Fruit fly (Drosophila melanogaster): ENCODE data around the gene rux.

The rux gene

DNA sequence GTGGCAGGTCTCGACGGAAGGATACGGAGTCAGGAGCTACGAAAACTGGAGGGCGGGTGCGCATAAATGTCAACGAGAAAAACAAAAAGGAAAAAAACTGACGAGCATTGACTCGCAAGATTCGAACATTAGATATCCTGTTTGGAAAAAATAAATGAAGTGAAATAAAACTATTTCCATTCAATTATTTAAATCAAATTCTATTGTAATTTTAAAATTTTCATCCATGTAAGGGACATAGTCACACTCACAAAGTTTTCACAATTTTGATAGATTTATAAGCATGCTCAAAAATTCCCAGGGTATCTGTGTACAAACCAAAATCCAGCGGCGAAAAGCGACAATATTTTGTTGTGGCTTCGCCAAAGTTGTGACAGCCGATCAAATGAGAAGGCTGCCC is 41.6 kb downstream of the rux start (continued):
- TF ChIP-seq Ssrp (tag; optimal IDR thresholded peaks at IDR 0.05) (peak; percentile 14), CG4424 (GFP tag; optimal IDR thresholded peaks at IDR 0.05) (peak; percentile 23), gem (tag; optimal IDR thresholded peaks at IDR 0.05) (peak; percentile 65), CG17328 (GFP tag; IDR thresholded peaks at IDR 0.05) (peak; percentile 61; the same call in 1 of the 2 replicates), Hr51 (GFP tag; optimal IDR thresholded peaks at IDR 0.05) (peak in 1 of 2 experiments; percentile 6), CG3995 (GFP tag; optimal IDR thresholded peaks at IDR 0.05) (no peak), tin (GFP tag; optimal IDR thresholded peaks at IDR 0.05) (peak; percentile 11), CG17361 (GFP tag; IDR thresholded peaks at IDR 0.05) (peak; percentile 34; the same call in 1 of the 3 replicates), lola (GFP tag; optimal IDR thresholded peaks at IDR 0.05) (peak in 1 of 3 experiments; percentile 27), CG2712 (tag; optimal IDR thresholded peaks at IDR 0.05) (peak; percentile 51), CG9727 (GFP tag; optimal IDR thresholded peaks at IDR 0.05) (peak; percentile 51), CG8388 (GFP tag; optimal IDR thresholded peaks at IDR 0.05) (peak; percentile 31), da (GFP tag; optimal IDR thresholded peaks at IDR 0.05) (no peak), CG4404 (GFP tag; IDR thresholded peaks at IDR 0.05) (peak; percentile 45; the same call in 1 of the 2 replicates), H2.0 (GFP tag; IDR thresholded peaks at IDR 0.05) (peak; percentile 48; the same call in 1 of the 2 replicates), fru (optimal IDR thresholded peaks at IDR 0.05) (no peak), ara (GFP tag; IDR thresholded peaks at IDR 0.05) (peak; percentile 14; the same call in 1 of the 2 replicates), CG11504 (tag; optimal IDR thresholded peaks at IDR 0.05) (peak; percentile 52), ci (GFP tag; IDR thresholded peaks at IDR 0.05) (0 out of 3 replicates have a peak, but pooled peaks have one; percentile 8), Xrp1 (GFP tag; IDR thresholded peaks at IDR 0.05) (peak; percentile 60; the same call in 1 of the 2 replicates), Bdp1 (GFP tag; optimal IDR thresholded peaks at IDR 0.05) (no peak), Sox102F (GFP tag; optimal IDR thresholded peaks at IDR 0.05) (peak; percentile 51), CG11695 (GFP tag; IDR thresholded peaks at IDR 0.05) (0 out of 3 replicates have a peak, but pooled peaks have one; percentile 30), Rx (GFP tag; IDR thresholded peaks at IDR 0.05) (no peak), CG43689 (GFP tag; IDR thresholded peaks at IDR 0.05) (no peak), CG10979 (tag; optimal IDR thresholded peaks at IDR 0.05) (peak; percentile 59), CG4730 (GFP tag; IDR thresholded peaks at IDR 0.05) (no peak), dysf (GFP tag; IDR thresholded peaks at IDR 0.05) (0 out of 3 replicates have a peak, but pooled peaks have one; percentile 23), Chrac-16 (GFP tag; optimal IDR thresholded peaks at IDR 0.05) (peak; percentile 16), ranshi (GFP tag; IDR thresholded peaks at IDR 0.05) (0 out of 2 replicates have a peak, but pooled peaks have one; percentile 22), Oli (tag; optimal IDR thresholded peaks at IDR 0.05) (peak; percentile 11), dmrt99B (tag; optimal IDR thresholded peaks at IDR 0.05) (peak; percentile 34), CG12071 (GFP tag; optimal IDR thresholded peaks at IDR 0.05) (no peak), Jarid2 (GFP tag; optimal IDR thresholded peaks at IDR 0.05) (no peak), Hr3 (GFP tag; optimal IDR thresholded peaks at IDR 0.05) (peak; percentile 28), Rfx (GFP tag; IDR thresholded peaks at IDR 0.05) (0 out of 2 replicates have a peak, but pooled peaks have one; percentile 13), CG7556 (GFP tag; optimal IDR thresholded peaks at IDR 0.05) (peak; percentile 34), CG8359 (GFP tag; optimal IDR thresholded peaks at IDR 0.05; ENCODE audit: borderline replicate concordance) (no peak), CG18262 (tag; optimal IDR thresholded peaks at IDR 0.05) (peak; percentile 45), prd (optimal IDR thresholded peaks at IDR 0.05) (no peak), prd (GFP tag; IDR thresholded peaks at IDR 0.05) (peak; percentile 73), ham (GFP tag; IDR thresholded peaks at IDR 0.05) (no peak), Ptx1 (GFP tag; IDR thresholded peaks at IDR 0.05) (peak; percentile 26; the same call in 1 of the 2 replicates), CG2678 (tag; optimal IDR thresholded peaks at IDR 0.05) (peak; percentile 26), Ada2b (GFP tag; IDR thresholded peaks at IDR 0.05) (0 out of 2 replicates have a peak, but pooled peaks have one; percentile 15), cad (GFP tag; optimal IDR thresholded peaks at IDR 0.05) (no peak), Hsf (GFP tag; optimal IDR thresholded peaks at IDR 0.05) (peak; percentile 29), Atf6 (GFP tag; IDR thresholded peaks at IDR 0.05) (no peak), CG10267 (tag; optimal IDR thresholded peaks at IDR 0.05) (peak; percentile 35), eyg (GFP tag; optimal IDR thresholded peaks at IDR 0.05) (no peak), sisA (GFP tag; IDR thresholded peaks at IDR 0.05) (peak; percentile 35; the same call in 1 of the 2 replicates)

All from whole organism, embryonic.